Worm (Caenorhabditis elegans): Measurements from ENCODE around the gene mec-12.

mec-12 gene

ce11 chrIII:3152848-3153247 lies 13.8 kb upstream of the mec-12 start, which contains the start of gene C44B11.6:
Gene C44B11.6, plus strand, starts transcription at chrIII:3153148.
- no peak for TF ChIP-seq hmg-11 (tag; optimal IDR thresholded peaks at IDR 0.05)
- no peak for TF ChIP-seq snpc-4 (tag; optimal IDR thresholded peaks at IDR 0.05)
- no peak for TF ChIP-seq eor-1 (tag; optimal IDR thresholded peaks at IDR 0.05)
- TF ChIP-seq nhr-25 (tag; optimal IDR thresholded peaks at IDR 0.05): no peak

ce11 chrIII:3143657-3144056 lies 4.6 kb upstream of the mec-12 start, which contains the start of gene C44B11.4:
Gene C44B11.4, minus strand, starts transcription at chrIII:3143757.
- TF ChIP-seq nhr-67 (tag; optimal IDR thresholded peaks at IDR 0.05) (no peak), lin-39 (tag; optimal IDR thresholded peaks at IDR 0.05) (no peak), lsy-12 (tag; optimal IDR thresholded peaks at IDR 0.05) (no peak), ceh-16 (tag; optimal IDR thresholded peaks at IDR 0.05) (no peak), nhr-12 (tag; optimal IDR thresholded peaks at IDR 0.05) (no peak), snpc-4 (tag; optimal IDR thresholded peaks at IDR 0.05) (no peak), pqm-1 (tag; optimal IDR thresholded peaks at IDR 0.05) (no peak), nfya-1 (tag; optimal IDR thresholded peaks at IDR 0.05; ENCODE audit: insufficient read depth) (no peak), ceh-9 (tag; optimal IDR thresholded peaks at IDR 0.05) (no peak), daf-12 (tag; optimal IDR thresholded peaks at IDR 0.05) (no peak)

DNA sequence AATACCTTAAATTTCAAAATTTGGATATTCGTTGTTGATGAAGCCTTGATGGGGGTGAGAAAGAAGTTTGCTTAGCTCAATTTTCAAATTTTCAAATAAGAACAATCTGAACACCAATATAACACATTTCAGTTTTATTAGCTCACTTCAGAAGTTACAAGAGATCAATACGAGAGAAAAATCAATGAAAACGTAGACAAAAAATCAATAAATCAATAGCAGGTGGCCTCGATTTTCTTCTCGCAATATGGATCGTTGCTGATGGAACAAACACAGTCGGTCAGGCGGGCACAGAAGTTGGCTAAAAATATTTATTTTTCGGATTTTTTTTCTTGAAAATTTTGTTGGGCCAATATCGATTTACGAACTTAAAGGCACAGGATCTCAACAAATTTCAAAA lies 3.0 kb upstream of the mec-12 start:
- TF ChIP-seq hmg-11 (tag; optimal IDR thresholded peaks at IDR 0.05) (no peak), ceh-28 (tag; optimal IDR thresholded peaks at IDR 0.05) (peak; percentile 81)

- TF ChIP-seq nhr-76 (tag; optimal IDR thresholded peaks at IDR 0.05): no peak
- no peak for TF ChIP-seq R02D3.7 (tag; optimal IDR thresholded peaks at IDR 0.05)
- TF ChIP-seq nhr-12 (tag; optimal IDR thresholded peaks at IDR 0.05): no peak
- no peak for TF ChIP-seq ceh-28 (tag; optimal IDR thresholded peaks at IDR 0.05)
- no peak for TF ChIP-seq mml-1 (tag; optimal IDR thresholded peaks at IDR 0.05)
- TF ChIP-seq aly-2 (tag; optimal IDR thresholded peaks at IDR 0.05): no peak
- TF ChIP-seq fos-1 (tag; optimal IDR thresholded peaks at IDR 0.05): no peak
- TF ChIP-seq skn-1 (tag; optimal IDR thresholded peaks at IDR 0.05): no peak
- no peak for TF ChIP-seq tbx-2 (tag; optimal IDR thresholded peaks at IDR 0.05)
- TF ChIP-seq nhr-11 (tag; optimal IDR thresholded peaks at IDR 0.05): no peak
- no peak for TF ChIP-seq jun-1 (tag; optimal IDR thresholded peaks at IDR 0.05)
- TF ChIP-seq fkh-10 (GFP tag; optimal IDR thresholded peaks at IDR 0.05): no peak
- no peak for TF ChIP-seq nhr-43 (tag; optimal IDR thresholded peaks at IDR 0.05; ENCODE audit: poor library complexity, severe bottlenecking)
- no peak for TF ChIP-seq ceh-82 (tag; optimal IDR thresholded peaks at IDR 0.05)
- no peak for TF ChIP-seq egl-27 (tag; optimal IDR thresholded peaks at IDR 0.05)
- no peak for TF ChIP-seq fkh-2 (tag; optimal IDR thresholded peaks at IDR 0.05)
- no peak for TF ChIP-seq lsy-12 (tag; optimal IDR thresholded peaks at IDR 0.05)
- TF ChIP-seq zag-1 (tag; optimal IDR thresholded peaks at IDR 0.05): no peak
- no peak for TF ChIP-seq mdl-1 (tag; optimal IDR thresholded peaks at IDR 0.05)
- no peak for TF ChIP-seq ztf-11 (tag; optimal IDR thresholded peaks at IDR 0.05)
Measured at ce11 chrIII:3140227-3140626, 1.2 kb upstream of the mec-12 start.

ce11 chrIII:3138087-3138486 lies 947 bp downstream of the mec-12 start:
- no peak for TF ChIP-seq fkh-2 (tag; optimal IDR thresholded peaks at IDR 0.05)
- peak; percentile 3 for TF ChIP-seq nfya-1 (tag; optimal IDR thresholded peaks at IDR 0.05; ENCODE audit: insufficient read depth)
- TF ChIP-seq nhr-12 (tag; optimal IDR thresholded peaks at IDR 0.05): no peak

DNA sequence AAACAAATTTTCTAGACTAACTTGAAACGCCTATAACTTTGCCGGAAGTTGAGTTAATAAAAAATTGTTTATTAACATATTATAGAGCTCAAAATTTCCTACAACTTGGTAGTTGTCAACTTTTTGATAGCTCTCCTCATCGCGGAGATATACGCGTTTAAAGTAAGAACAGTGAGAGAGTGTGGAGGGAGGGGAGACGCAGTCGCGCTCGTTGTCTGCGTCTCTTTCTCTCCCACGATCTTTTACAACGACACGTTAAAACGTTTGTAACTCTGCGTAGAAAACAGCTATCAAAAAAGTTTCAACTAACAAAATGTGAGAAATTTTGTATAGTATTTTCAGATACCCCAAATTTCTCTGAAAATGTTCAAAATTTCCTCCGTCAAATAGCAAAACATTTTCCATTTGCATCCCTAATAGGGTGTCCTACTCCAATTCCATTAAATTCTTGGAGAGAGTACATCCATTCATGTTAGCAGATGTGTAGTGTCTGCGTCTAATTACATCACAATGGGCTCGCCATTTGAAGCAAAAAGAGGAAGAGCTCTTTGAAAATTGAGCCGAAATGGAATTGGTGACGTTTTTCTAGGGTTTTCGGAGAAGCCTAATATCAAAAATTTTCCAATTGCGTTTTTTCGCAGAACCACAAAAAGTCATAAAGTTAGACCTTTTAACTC lies 2.6 kb downstream of the mec-12 start:
- TF ChIP-seq ama-1 (optimal IDR thresholded peaks at IDR 0.05): no peak

DNA sequence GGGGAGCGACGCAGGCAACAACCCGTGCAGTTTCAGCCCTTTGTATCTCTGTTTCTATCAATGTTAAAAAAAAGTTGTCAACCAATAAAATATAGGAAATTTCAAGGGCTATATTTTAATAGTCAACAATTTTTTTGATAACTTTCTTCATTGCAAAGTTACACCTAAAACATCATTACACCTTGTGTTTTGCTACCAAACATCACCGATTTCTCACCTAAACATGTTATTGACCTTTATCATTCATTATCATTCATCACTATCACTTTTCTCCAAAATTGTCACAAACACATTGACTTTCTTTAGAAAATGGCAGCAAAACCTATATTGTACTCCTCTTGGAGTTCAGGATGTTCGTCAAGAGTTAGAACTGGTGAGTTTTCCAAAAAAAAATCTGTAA lies 10.0 kb downstream of the mec-12 start, which contains the start of gene Y53G8B.1:
Gene Y53G8B.1, plus strand, starts transcription at position 242 of the 400 bp plus-strand sequence.
- TF ChIP-seq ceh-82 (tag; optimal IDR thresholded peaks at IDR 0.05) (no peak), elt-3 (tag; optimal IDR thresholded peaks at IDR 0.05) (no peak), elt-2 (tag; optimal IDR thresholded peaks at IDR 0.05) (peak; percentile 13), ama-1 (optimal IDR thresholded peaks at IDR 0.05) (no peak), mml-1 (tag; optimal IDR thresholded peaks at IDR 0.05) (no peak), nfya-1 (tag; optimal IDR thresholded peaks at IDR 0.05; ENCODE audit: insufficient read depth) (no peak), egl-27 (tag; optimal IDR thresholded peaks at IDR 0.05) (no peak), pqm-1 (tag; optimal IDR thresholded peaks at IDR 0.05) (peak; percentile 12), eor-1 (tag; optimal IDR thresholded peaks at IDR 0.05) (no peak)
